Worm (Caenorhabditis elegans) whole organism, young adult: ENCODE results near the gene srg-3.

ENCODE experiments used
- B0261.1 ChIP-seq: sonication (generic microtip); optimal IDR thresholded peaks from 2 replicates; lab custom pipeline; 2016; ENCODE audit warnings: mild to moderate bottlenecking, missing genetic modification characterization, moderate library complexity, missing compliant biosample characterization
- B0336.3 ChIP-seq: fragments of 200-800 bp; sonication (Bioruptor generic); IDR thresholded peaks from 2 replicates; pipeline ENCODE4 v1.3.6; 2022; ENCODE audit warnings: missing genetic modification characterization, missing compliant biosample characterization
- C06A6.2 ChIP-seq: fragments of 200-800 bp; sonication (Bioruptor generic); conservative IDR thresholded peaks from 2 replicates; pipeline ENCODE4 v1.3.6; 2022; ENCODE audit warnings: missing genetic modification characterization, missing compliant biosample characterization
- C17E4.6 ChIP-seq: fragments of 200-800 bp; sonication (Bioruptor generic); IDR thresholded peaks from 2 replicates; pipeline ENCODE4 v1.3.6; 2022; ENCODE audit warnings: missing genetic modification reagents, missing genetic modification characterization, missing compliant biosample characterization
- F22D6.2 ChIP-seq: sonication (generic microtip); optimal IDR thresholded peaks from 2 replicates; lab custom pipeline; 2016; ENCODE audit warnings: mild to moderate bottlenecking, missing genetic modification characterization, missing compliant biosample characterization
- F33H1.4 ChIP-seq: fragments of 200-800 bp; sonication (Bioruptor generic); IDR thresholded peaks from 2 replicates; pipeline ENCODE4 v1.3.6; 2022; ENCODE audit warnings: missing genetic modification reagents, missing genetic modification characterization, missing compliant biosample characterization
- F49E8.2 ChIP-seq: sonication (generic microtip); optimal IDR thresholded peaks from 3 replicates; lab custom pipeline; 2017; ENCODE audit warnings: missing genetic modification characterization, mild to moderate bottlenecking, missing compliant biosample characterization, antibody characterized with exemption, moderate library complexity; ENCODE audit not compliant: insufficient read depth
- K11D2.4 ChIP-seq: fragments of 200-800 bp; sonication (Bioruptor generic); IDR thresholded peaks from 2 replicates; pipeline ENCODE4 v1.3.6; 2022; ENCODE audit warnings: missing genetic modification reagents, missing genetic modification characterization, missing compliant biosample characterization
- K12H6.12 ChIP-seq: fragments of 200-800 bp; sonication (Bioruptor generic); optimal IDR thresholded peaks from 2 replicates; lab custom pipeline; 2018; ENCODE audit warnings: mild to moderate bottlenecking, missing genetic modification characterization, missing compliant biosample characterization
- T07F8.4 ChIP-seq: sonication (generic microtip); optimal IDR thresholded peaks from 2 replicates; lab custom pipeline; 2016; ENCODE audit warnings: mild to moderate bottlenecking, missing genetic modification characterization, moderate library complexity, missing compliant biosample characterization
- aptf-3 ChIP-seq: fragments of 200-800 bp; sonication (Bioruptor generic); IDR thresholded peaks from 2 replicates; pipeline ENCODE4 v1.3.6; 2022; ENCODE audit warnings: missing genetic modification characterization, missing compliant biosample characterization
- attf-5 ChIP-seq: fragments of 200-800 bp; sonication (Bioruptor generic); optimal IDR thresholded peaks from 2 replicates; lab custom pipeline; 2018; ENCODE audit warnings: mild to moderate bottlenecking, missing genetic modification characterization, missing compliant biosample characterization
- cebp-1 ChIP-seq, 2 experiments: fragments of 200-800 bp in 1 of 2; sonication (Bioruptor generic) in 1 of 2; sonication (generic microtip) in 1 of 2; IDR thresholded peaks in 1 of 2; optimal IDR thresholded peaks in 1 of 2; 2 replicates each; pipeline versions ENCODE4 v1.3.6 to Lab custom; 2017 to 2022; ENCODE audit warnings: missing compliant biosample characterization in 2 of 2, missing genetic modification characterization in 2 of 2, mild to moderate bottlenecking in 1 of 2, missing genetic modification reagents in 1 of 2, moderate library complexity in 1 of 2
- cebp-2 ChIP-seq: fragments of 200-800 bp; sonication (Bioruptor generic); IDR thresholded peaks from 2 replicates; pipeline ENCODE4 v1.3.6; 2022; ENCODE audit warnings: missing genetic modification characterization, missing compliant biosample characterization
- ceh-100 ChIP-seq: fragments of 200-800 bp; sonication (Bioruptor generic); IDR thresholded peaks from 2 replicates; pipeline ENCODE4 v1.3.6; 2022; ENCODE audit warnings: missing genetic modification reagents, missing genetic modification characterization, missing compliant biosample characterization
- ceh-27 ChIP-seq: fragments of 200-800 bp; sonication (Bioruptor generic); optimal IDR thresholded peaks from 2 replicates; lab custom pipeline; 2018; ENCODE audit warnings: mild to moderate bottlenecking, missing genetic modification characterization, moderate library complexity, missing compliant biosample characterization
- ceh-79 ChIP-seq: sonication (generic microtip); optimal IDR thresholded peaks from 2 replicates; lab custom pipeline; 2017; ENCODE audit warnings: mild to moderate bottlenecking, missing genetic modification characterization, missing compliant biosample characterization
- chd-7 ChIP-seq: sonication (generic microtip); optimal IDR thresholded peaks from 2 replicates; lab custom pipeline; 2016; ENCODE audit warnings: mild to moderate bottlenecking, missing genetic modification characterization, moderate library complexity, missing compliant biosample characterization
- dox-1 ChIP-seq: fragments of 200-800 bp; sonication (Bioruptor generic); IDR thresholded peaks from 2 replicates; pipeline ENCODE4 v1.3.6; 2022; ENCODE audit warnings: missing genetic modification reagents, missing genetic modification characterization, missing compliant biosample characterization
- dpl-1 ChIP-seq: fragments of 150-350 bp; optimal IDR thresholded peaks from 2 replicates; lab custom pipeline; 2014; ENCODE audit warnings: missing biosample characterization, missing genetic modification reagents, missing genetic modification characterization
- efl-1 ChIP-seq: fragments of 150-350 bp; optimal IDR thresholded peaks from 2 replicates; lab custom pipeline; 2014; ENCODE audit warnings: missing biosample characterization, missing genetic modification reagents, missing genetic modification characterization
- egl-18 ChIP-seq: fragments of 200-800 bp; sonication (Bioruptor generic); IDR thresholded peaks from 2 replicates; pipeline ENCODE4 v1.3.6; 2022; ENCODE audit warnings: missing genetic modification reagents, missing genetic modification characterization, missing compliant biosample characterization
- egl-44 ChIP-seq: fragments of 200-800 bp; sonication (Bioruptor generic); IDR thresholded peaks from 2 replicates; pipeline ENCODE4 v1.3.6; 2022; ENCODE audit warnings: missing genetic modification reagents, missing genetic modification characterization, missing compliant biosample characterization
- him-1 ChIP-seq: sonication (generic microtip); optimal IDR thresholded peaks from 2 replicates; lab custom pipeline; 2016; ENCODE audit warnings: missing genotype, missing genetic modification reagents, missing genetic modification characterization, missing compliant biosample characterization
- hrde-1 ChIP-seq: sonication (generic microtip); optimal IDR thresholded peaks from 2 replicates; lab custom pipeline; 2016; ENCODE audit warnings: missing genetic modification characterization, mild to moderate bottlenecking, missing compliant biosample characterization, moderate library complexity, missing genotype, missing genetic modification reagents, borderline replicate concordance
- let-607 ChIP-seq, 2 experiments: fragments of 200-800 bp in 1 of 2; sonication (Bioruptor generic) in 1 of 2; sonication (generic microtip) in 1 of 2; optimal IDR thresholded peaks; 2 replicates each; lab custom pipeline; 2016 to 2018; ENCODE audit warnings: mild to moderate bottlenecking in 2 of 2, missing compliant biosample characterization in 2 of 2, missing genetic modification characterization in 2 of 2, moderate library complexity in 2 of 2, missing genotype in 1 of 2
- lin-26 ChIP-seq: fragments of 200-800 bp; sonication (Bioruptor generic); IDR thresholded peaks from 2 replicates; pipeline ENCODE4 v1.3.6; 2022; ENCODE audit warnings: missing genetic modification reagents, missing genetic modification characterization, missing compliant biosample characterization
- lin-35 ChIP-seq, 3 experiments: fragments of 150-350 bp in 2 of 3; sonication (generic microtip) in 1 of 3; optimal IDR thresholded peaks; 2 replicates each; lab custom pipeline; 2014 to 2018; ENCODE audit warnings: missing biosample characterization in 3 of 3, missing genetic modification characterization in 3 of 3, missing genetic modification reagents in 3 of 3
- lin-40 ChIP-seq: sonication (generic microtip); optimal IDR thresholded peaks from 2 replicates; lab custom pipeline; 2016; ENCODE audit warnings: missing genetic modification characterization, mild to moderate bottlenecking, missing compliant biosample characterization, missing genotype, missing genetic modification reagents
- lin-54 ChIP-seq: fragments of 200-800 bp; sonication (Bioruptor generic); optimal IDR thresholded peaks from 2 replicates; lab custom pipeline; 2018; ENCODE audit warnings: mild to moderate bottlenecking, missing genetic modification characterization, missing compliant biosample characterization
- lsy-27 ChIP-seq: sonication (generic microtip); optimal IDR thresholded peaks from 2 replicates; lab custom pipeline; 2017; ENCODE audit warnings: missing genetic modification characterization, mild to moderate bottlenecking, missing compliant biosample characterization, antibody characterized with exemption, missing genotype, borderline replicate concordance; ENCODE audit not compliant: insufficient read depth
- madf-10 ChIP-seq: sonication (generic microtip); optimal IDR thresholded peaks from 2 replicates; lab custom pipeline; 2016; ENCODE audit warnings: mild to moderate bottlenecking, missing genetic modification characterization, missing compliant biosample characterization
- madf-3 ChIP-seq: fragments of 200-800 bp; sonication (Bioruptor generic); IDR thresholded peaks from 2 replicates; pipeline ENCODE4 v1.3.6; 2022; ENCODE audit warnings: missing genetic modification reagents, missing genetic modification characterization, missing compliant biosample characterization
- madf-6 ChIP-seq: fragments of 200-800 bp; sonication (Bioruptor generic); IDR thresholded peaks from 2 replicates; pipeline ENCODE4 v1.3.6; 2022; ENCODE audit warnings: missing genetic modification reagents, missing genetic modification characterization, missing compliant biosample characterization
- madf-8 ChIP-seq: fragments of 200-800 bp; sonication (Bioruptor generic); conservative IDR thresholded peaks from 2 replicates; pipeline ENCODE4 v1.3.6; 2022; ENCODE audit warnings: missing genetic modification reagents, missing genetic modification characterization, missing compliant biosample characterization
- nfya-2 ChIP-seq: fragments of 200-800 bp; sonication (Bioruptor generic); IDR thresholded peaks from 2 replicates; pipeline ENCODE4 v1.3.6; 2022; ENCODE audit warnings: missing genetic modification reagents, missing genetic modification characterization, missing compliant biosample characterization
- nfyb-1 ChIP-seq: fragments of 200-800 bp; sonication (Bioruptor generic); IDR thresholded peaks from 2 replicates; pipeline ENCODE4 v1.3.6; 2022; ENCODE audit warnings: missing genetic modification reagents, missing genetic modification characterization, missing compliant biosample characterization
- nhr-90 ChIP-seq: sonication (generic microtip); optimal IDR thresholded peaks from 2 replicates; lab custom pipeline; 2016; ENCODE audit warnings: missing genotype, mild to moderate bottlenecking, missing genetic modification characterization, missing compliant biosample characterization
- pbrm-1 ChIP-seq: fragments of 200-800 bp; sonication (Bioruptor generic); IDR thresholded peaks from 2 replicates; pipeline ENCODE4 v1.3.6; 2022; ENCODE audit warnings: missing genetic modification reagents, missing genetic modification characterization, missing compliant biosample characterization
- rpc-1 ChIP-seq, 2 experiments: fragments of 150-350 bp in 1 of 2; sonication (generic microtip) in 1 of 2; optimal IDR thresholded peaks; 2 replicates each; lab custom pipeline; 2014 to 2018; ENCODE audit warnings: missing biosample characterization in 1 of 2, missing genetic modification characterization in 1 of 2, missing genetic modification reagents in 1 of 2, missing genotype in 1 of 2
- somi-1 ChIP-seq: fragments of 200-800 bp; sonication (Bioruptor generic); optimal IDR thresholded peaks from 2 replicates; lab custom pipeline; 2018; ENCODE audit warnings: mild to moderate bottlenecking, missing genetic modification characterization, missing compliant biosample characterization
- tlf-1 ChIP-seq: fragments of 200-800 bp; sonication (Bioruptor generic); optimal IDR thresholded peaks from 2 replicates; lab custom pipeline; 2018; ENCODE audit warnings: mild to moderate bottlenecking, missing genetic modification characterization, missing compliant biosample characterization
- zfh-2 ChIP-seq: fragments of 200-800 bp; sonication (Bioruptor generic); conservative IDR thresholded peaks from 2 replicates; pipeline ENCODE4 v1.3.6; 2022; ENCODE audit warnings: missing genetic modification reagents, missing genetic modification characterization, missing compliant biosample characterization
- ztf-22 ChIP-seq: fragments of 200-800 bp; sonication (Bioruptor generic); optimal IDR thresholded peaks from 2 replicates; lab custom pipeline; 2018; ENCODE audit warnings: mild to moderate bottlenecking, missing genetic modification characterization, moderate library complexity, missing compliant biosample characterization

Gene srg-3

ce11 chrIII:6283024-6283423 lies 12.8 kb upstream of the srg-3 start (continued):
- TF ChIP-seq somi-1 (GFP tag; lab: Kevin White, UChicago) (no peak), madf-8 (GFP tag; lab: Robert Waterston, UW) (peak; percentile 74), him-1 (no peak), chd-7 (tag; lab: Kevin White, UChicago) (no peak), F33H1.4 (GFP tag; lab: Robert Waterston, UW) (peak; percentile 43; the same call in 1 of the 2 replicates), madf-6 (GFP tag; lab: Robert Waterston, UW) (peak; percentile 93)
- TF ChIP-seq, all 124 proteins: peak for 8

DNA sequence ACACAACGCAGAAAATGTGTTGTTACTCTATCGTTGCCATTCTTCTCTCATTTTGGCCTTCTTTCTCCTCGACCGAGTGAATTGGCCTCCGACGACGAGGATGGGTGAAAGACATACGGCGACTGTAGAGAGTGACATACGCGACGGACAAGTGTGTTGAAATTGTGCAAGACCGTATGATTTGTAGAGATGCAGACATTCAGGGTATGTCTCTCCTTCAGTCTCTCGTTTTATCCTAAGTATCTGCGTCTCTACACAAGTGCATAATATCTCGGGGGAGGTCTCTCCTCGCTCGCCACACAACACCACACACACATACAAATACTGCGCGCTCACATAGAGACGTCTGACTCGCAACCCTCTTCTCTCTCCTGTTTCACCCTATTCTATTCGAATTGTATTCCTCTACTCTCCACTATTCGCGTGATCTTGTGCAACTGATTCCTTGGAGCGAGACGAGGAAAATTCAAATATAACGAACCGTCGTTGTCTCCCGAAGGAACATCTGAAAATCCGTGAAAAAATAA lies 10.0 kb upstream of the srg-3 start, which contains the start of gene hmg-1.2:
TSS of gene hmg-1.2 (plus strand) at position 311 of the 527 bp plus-strand sequence.
- TF ChIP-seq tlf-1 (GFP tag; lab: Kevin White, UChicago), result peak; percentile 55
- TF ChIP-seq cebp-2 (GFP tag; lab: Robert Waterston, UW), result no peak
- TF ChIP-seq K12H6.12, result peak; percentile 65
- 0 out of 2 replicates have a peak, but pooled peaks have one; percentile 9 for TF ChIP-seq K11D2.4 (GFP tag; lab: Robert Waterston, UW)
- TF ChIP-seq dox-1 (GFP tag; lab: Robert Waterston, UW), result peak; percentile 73
- TF ChIP-seq ceh-27, result peak; percentile 76
- no peak for TF ChIP-seq nfya-2 (GFP tag; lab: Robert Waterston, UW)
- no peak for TF ChIP-seq egl-44 (GFP tag; lab: Robert Waterston, UW)
- peak; percentile 27 for TF ChIP-seq lsy-27
- TF ChIP-seq T07F8.4 (tag; lab: Kevin White, UChicago), result no peak
- no peak for TF ChIP-seq B0261.1 (tag; lab: Kevin White, UChicago)
- TF ChIP-seq F49E8.2 (tag; lab: Kevin White, UChicago), result no peak
- peak; percentile 86 for TF ChIP-seq nfyb-1 (GFP tag; lab: Robert Waterston, UW)
- TF ChIP-seq zfh-2 (GFP tag; lab: Robert Waterston, UW), result no peak
- peak in 1 of 2 experiments; percentile 29 for TF ChIP-seq let-607 (tag; optimal IDR thresholded peaks at IDR 0.05; lab: Kevin White, UChicago)
- peak; percentile 62 for TF ChIP-seq attf-5
- peak; percentile 49 for TF ChIP-seq nhr-90 (tag; lab: Kevin White, UChicago)
- TF ChIP-seq madf-3 (GFP tag; lab: Robert Waterston, UW), result no peak
- peak; percentile 85 for TF ChIP-seq lin-40 (tag; lab: Kevin White, UChicago)
- TF ChIP-seq madf-10 (tag; lab: Kevin White, UChicago), result peak; percentile 65
- peak; percentile 71 for TF ChIP-seq pbrm-1
- TF ChIP-seq cebp-1 (GFP tag; IDR thresholded peaks at IDR 0.05; lab: Robert Waterston, UW), result peak; percentile 74
- peak; percentile 94 for TF ChIP-seq cebp-1 (tag; optimal IDR thresholded peaks at IDR 0.05; lab: Kevin White, UChicago)
- peak in 1 of 3 experiments; percentile 42 for TF ChIP-seq lin-35 (GFP tag; optimal IDR thresholded peaks at IDR 0.05; lab: Kevin White, UChicago)
- TF ChIP-seq lin-54 (GFP tag; lab: Kevin White, UChicago), result peak; percentile 39
- no peak for TF ChIP-seq rpc-1 (optimal IDR thresholded peaks at IDR 0.05; lab: Kevin White, UChicago)
- no peak for TF ChIP-seq rpc-1 (tag; optimal IDR thresholded peaks at IDR 0.05; lab: Kevin White, UChicago)
- peak; percentile 47; the same call in 1 of the 2 replicates for TF ChIP-seq lin-26 (GFP tag; lab: Robert Waterston, UW)
- TF ChIP-seq hrde-1 (tag; lab: Kevin White, UChicago), result no peak
- TF ChIP-seq C17E4.6 (GFP tag; lab: Robert Waterston, UW), result no peak
- TF ChIP-seq egl-18 (GFP tag; lab: Robert Waterston, UW), result 0 out of 2 replicates have a peak, but pooled peaks have one; percentile 35
- no peak for TF ChIP-seq F22D6.2 (tag; lab: Kevin White, UChicago)
- 0 out of 2 replicates have a peak, but pooled peaks have one; percentile 48 for TF ChIP-seq C06A6.2 (GFP tag; lab: Robert Waterston, UW)
- TF ChIP-seq B0336.3 (GFP tag; lab: Robert Waterston, UW), result peak; percentile 85
- no peak for TF ChIP-seq ceh-100
- TF ChIP-seq chd-7 (tag; lab: Kevin White, UChicago), result peak; percentile 74
- TF ChIP-seq ceh-79 (tag; lab: Kevin White, UChicago), result peak; percentile 32
- TF ChIP-seq aptf-3 (GFP tag; lab: Robert Waterston, UW), result no peak
- no peak for TF ChIP-seq dpl-1
- TF ChIP-seq ztf-22 (GFP tag; lab: Kevin White, UChicago), result peak; percentile 12
- TF ChIP-seq efl-1 (GFP tag; lab: Kevin White, UChicago), result no peak
